Worm (Caenorhabditis elegans): Measurements from ENCODE around the gene frpr-9.

ce11 chrV:10955681-10956476, 36.0 kb upstream of the frpr-9 start, which contains the start of gene F17C11.13:
- TF ChIP-seq ceh-36 (tag; optimal IDR thresholded peaks at IDR 0.05) (no peak), hmbx-1 (tag; optimal IDR thresholded peaks at IDR 0.05) (no peak), ama-1 (optimal IDR thresholded peaks at IDR 0.05) (no peak), B0310.2 (tag; optimal IDR thresholded peaks at IDR 0.05) (no peak), sea-1 (GFP tag; conservative IDR thresholded peaks at IDR 0.05) (no peak), aly-1 (tag; optimal IDR thresholded peaks at IDR 0.05) (no peak), tra-4 (tag; optimal IDR thresholded peaks at IDR 0.05) (no peak), ets-7 (tag; optimal IDR thresholded peaks at IDR 0.05) (no peak), tbx-11 (GFP tag; IDR thresholded peaks at IDR 0.05) (no peak), ceh-13 (GFP tag; optimal IDR thresholded peaks at IDR 0.05) (no peak)
